Fruit fly (Drosophila melanogaster) whole organism, embryonic: ENCODE data around the gene CG9628.

Source experiments
- ATbp ChIP-seq: fragments of 200-800 bp; sonication (Bioruptor generic); optimal IDR thresholded peaks from 2 replicates; lab custom pipeline; 2017; ENCODE audit warnings: missing biosample characterization, mild to moderate bottlenecking, missing genetic modification characterization, missing genetic modification reagents
- B-H2 ChIP-seq: fragments of 200-800 bp; sonication (Bioruptor generic); optimal IDR thresholded peaks from 2 replicates; lab custom pipeline; 2018; ENCODE audit warnings: missing biosample characterization, mild to moderate bottlenecking, missing genetic modification characterization
- CG10462 ChIP-seq: fragments of 200-800 bp; sonication (Bioruptor generic); optimal IDR thresholded peaks from 2 replicates; lab custom pipeline; 2016; ENCODE audit warnings: missing biosample characterization, missing genetic modification characterization
- CG11560 ChIP-seq: fragments of 200-800 bp; sonication (Bioruptor generic); IDR thresholded peaks from 3 replicates; pipeline ENCODE4 v1.3.6; 2022; ENCODE audit warnings: missing biosample characterization, missing genetic modification characterization
- CG13624 ChIP-seq: fragments of 200-800 bp; sonication (Bioruptor generic); optimal IDR thresholded peaks from 2 replicates; lab custom pipeline; 2016; ENCODE audit warnings: missing biosample characterization, missing genetic modification characterization
- CG14667 ChIP-seq: fragments of 200-800 bp; sonication (Bioruptor generic); IDR thresholded peaks from 2 replicates; pipeline ENCODE4 v1.3.6; 2022; ENCODE audit warnings: missing biosample characterization, missing genetic modification characterization
- CG1529 ChIP-seq: fragments of 200-800 bp; sonication (Bioruptor generic); optimal IDR thresholded peaks from 3 replicates; lab custom pipeline; 2018; ENCODE audit warnings: missing biosample characterization, missing genetic modification characterization
- CG1603 ChIP-seq: fragments of 200-800 bp; sonication (Bioruptor generic); optimal IDR thresholded peaks from 2 replicates; lab custom pipeline; 2019; ENCODE audit warnings: missing biosample characterization, mild to moderate bottlenecking, missing genetic modification characterization, moderate library complexity
- CG16779 ChIP-seq: fragments of 200-800 bp; sonication (Bioruptor generic); IDR thresholded peaks from 2 replicates; pipeline ENCODE4 v1.3.6; 2022; ENCODE audit warnings: missing biosample characterization, missing genetic modification characterization
- CG2199 ChIP-seq: fragments of 200-800 bp; sonication (Bioruptor generic); IDR thresholded peaks from 3 replicates; pipeline ENCODE4 v1.3.6; 2022; ENCODE audit warnings: missing biosample characterization, missing genetic modification characterization
- CG2712 ChIP-seq: fragments of 200-800 bp; optimal IDR thresholded peaks from 3 replicates; lab custom pipeline; 2019; ENCODE audit warnings: missing biosample characterization, mild to moderate bottlenecking, missing genetic modification characterization, moderate library complexity
- CG31224 ChIP-seq: fragments of 200-800 bp; sonication (Bioruptor generic); IDR thresholded peaks from 2 replicates; pipeline ENCODE4 v1.3.6; 2022; ENCODE audit warnings: missing biosample characterization, missing genetic modification characterization
- CG31388 ChIP-seq: fragments of 200-800 bp; sonication (Bioruptor generic); optimal IDR thresholded peaks from 2 replicates; lab custom pipeline; 2016; ENCODE audit warnings: missing biosample characterization, missing genetic modification characterization
- CG34422 ChIP-seq: fragments of 200-800 bp; sonication (Bioruptor generic); IDR thresholded peaks from 3 replicates; pipeline ENCODE4 v1.3.6; 2022; ENCODE audit warnings: missing biosample characterization, missing genetic modification characterization
- CG9817 ChIP-seq: fragments of 200-800 bp; sonication (Bioruptor generic); optimal IDR thresholded peaks from 2 replicates; lab custom pipeline; 2018; ENCODE audit warnings: missing biosample characterization, mild to moderate bottlenecking, missing genetic modification characterization, moderate library complexity
- Chrac-16 ChIP-seq: fragments of 200-800 bp; sonication (Bioruptor generic); optimal IDR thresholded peaks from 3 replicates; lab custom pipeline; 2016; ENCODE audit warnings: missing biosample characterization, missing genetic modification characterization
- Eip74EF ChIP-seq, 2 experiments: fragments of 200-800 bp in 1 of 2; fragments of >200 bp in 1 of 2; sonication (Bioruptor generic) in 1 of 2; optimal IDR thresholded peaks; 2 replicates each; lab custom pipeline; 2017 to 2019; ENCODE audit warnings: missing biosample characterization in 2 of 2, missing genetic modification characterization in 2 of 2, mild to moderate bottlenecking in 1 of 2, moderate library complexity in 1 of 2
- MESR4 ChIP-seq: fragments of 200-800 bp; sonication (Bioruptor generic); optimal IDR thresholded peaks from 2 replicates; lab custom pipeline; 2018; ENCODE audit warnings: missing biosample characterization, mild to moderate bottlenecking, missing genetic modification characterization, moderate library complexity
- Mad ChIP-seq: fragments of 200-800 bp; sonication (Bioruptor generic); optimal IDR thresholded peaks from 2 replicates; lab custom pipeline; 2016; ENCODE audit warnings: missing biosample characterization, missing genetic modification characterization
- Med ChIP-seq: fragments of 200-800 bp; sonication (Bioruptor generic); peaks from one replicate; lab custom pipeline; 2016; ENCODE audit warnings: missing biosample characterization, missing genetic modification characterization, mild to moderate bottlenecking, inconsistent platforms, moderate library complexity
- Myb ChIP-seq: fragments of 200-800 bp; sonication (Bioruptor generic); optimal IDR thresholded peaks from 2 replicates; lab custom pipeline; 2016; ENCODE audit warnings: missing biosample characterization, missing genetic modification characterization
- Nf-YC ChIP-seq: fragments of 200-800 bp; optimal IDR thresholded peaks from 3 replicates; lab custom pipeline; 2019; ENCODE audit warnings: missing biosample characterization, mild to moderate bottlenecking, missing genetic modification characterization, moderate library complexity
- NfI ChIP-seq: fragments of 200-800 bp; sonication (Bioruptor generic); optimal IDR thresholded peaks from 3 replicates; lab custom pipeline; 2018; ENCODE audit warnings: missing biosample characterization, mild to moderate bottlenecking, missing genetic modification characterization, moderate library complexity
- Sox100B ChIP-seq: fragments of 200-800 bp; sonication (Bioruptor generic); optimal IDR thresholded peaks from 3 replicates; lab custom pipeline; 2018; ENCODE audit warnings: missing biosample characterization, mild to moderate bottlenecking, missing genetic modification characterization
- Xbp1 ChIP-seq: fragments of 200-800 bp; sonication (Bioruptor generic); optimal IDR thresholded peaks from 3 replicates; lab custom pipeline; 2016; ENCODE audit warnings: missing biosample characterization, mild to moderate bottlenecking, missing genetic modification characterization
- abd-A ChIP-seq: fragments of 200-800 bp; sonication (Bioruptor generic); optimal IDR thresholded peaks from 3 replicates; lab custom pipeline; 2019; ENCODE audit warnings: missing biosample characterization, mild to moderate bottlenecking, missing genetic modification characterization, moderate library complexity
- cg ChIP-seq: fragments of 200-800 bp; sonication (Bioruptor generic); optimal IDR thresholded peaks from 3 replicates; lab custom pipeline; 2019; ENCODE audit warnings: missing biosample characterization, mild to moderate bottlenecking, missing genetic modification characterization, moderate library complexity
- chinmo ChIP-seq: fragments of 200-800 bp; sonication (Bioruptor generic); IDR thresholded peaks from 4 replicates; pipeline ENCODE4 v1.3.6; 2022; ENCODE audit warnings: missing biosample characterization, missing genetic modification characterization; ENCODE audit not compliant: partially characterized antibody
- crol ChIP-seq: fragments of 200-800 bp; sonication (Bioruptor generic); IDR thresholded peaks from 2 replicates; pipeline ENCODE4 v1.3.6; 2022; ENCODE audit warnings: missing biosample characterization, missing genetic modification characterization
- ewg ChIP-seq: fragments of 200-800 bp; sonication (Bioruptor generic); optimal IDR thresholded peaks from 3 replicates; lab custom pipeline; 2017; ENCODE audit warnings: mild to moderate bottlenecking, missing biosample characterization, missing genetic modification reagents, missing genetic modification characterization
- ftz-f1 ChIP-seq: fragments of 200-800 bp; sonication (Bioruptor generic); optimal IDR thresholded peaks from 2 replicates; lab custom pipeline; 2016; ENCODE audit warnings: missing biosample characterization, missing genetic modification characterization
- gfzf ChIP-seq: fragments of 200-800 bp; sonication (Bioruptor generic); optimal IDR thresholded peaks from 2 replicates; lab custom pipeline; 2016; ENCODE audit warnings: missing biosample characterization, mild to moderate bottlenecking, missing genetic modification characterization, moderate library complexity
- gsb-n ChIP-seq: fragments of 200-800 bp; sonication (Bioruptor generic); optimal IDR thresholded peaks from 3 replicates; lab custom pipeline; 2018; ENCODE audit warnings: missing biosample characterization, mild to moderate bottlenecking, missing genetic modification characterization
- hbn ChIP-seq: fragments of 200-800 bp; sonication (Bioruptor generic); IDR thresholded peaks from 2 replicates; pipeline ENCODE4 v1.3.6; 2022; ENCODE audit warnings: missing biosample characterization, missing genetic modification characterization; ENCODE audit not compliant: partially characterized antibody
- hth ChIP-seq: fragments of >200 bp; optimal IDR thresholded peaks from 2 replicates; lab custom pipeline; 2017; ENCODE audit warnings: inconsistent platforms
- ind ChIP-seq: fragments of 200-800 bp; sonication (Bioruptor generic); optimal IDR thresholded peaks from 3 replicates; lab custom pipeline; 2016; ENCODE audit warnings: missing biosample characterization, missing genetic modification characterization
- kni ChIP-seq: fragments of 200-800 bp; sonication (Bioruptor generic); optimal IDR thresholded peaks from 3 replicates; lab custom pipeline; 2017; ENCODE audit warnings: mild to moderate bottlenecking, missing biosample characterization, missing genetic modification reagents, missing genetic modification characterization
- oc ChIP-seq: fragments of 200-800 bp; sonication (Bioruptor generic); optimal IDR thresholded peaks from 2 replicates; lab custom pipeline; 2018; ENCODE audit warnings: missing biosample characterization, mild to moderate bottlenecking, missing genetic modification characterization, moderate library complexity
- p53 ChIP-seq: fragments of 200-800 bp; sonication (Bioruptor generic); optimal IDR thresholded peaks from 2 replicates; lab custom pipeline; 2016; ENCODE audit warnings: missing biosample characterization, missing genetic modification characterization
- pan ChIP-seq, 4 experiments: fragments of >200 bp in 3 of 4; fragments of 200-800 bp in 1 of 4; sonication (Bioruptor generic) in 1 of 4; optimal IDR thresholded peaks in 3 of 4; IDR thresholded peaks in 1 of 4; 2 replicates each; pipeline versions ENCODE4 v1.3.6 to Lab custom; 2017 to 2022; ENCODE audit warnings: missing biosample characterization in 2 of 4, missing genetic modification characterization in 2 of 4, mixed read lengths in 1 of 4
- pb ChIP-seq: fragments of 200-800 bp; sonication (Bioruptor generic); optimal IDR thresholded peaks from 3 replicates; lab custom pipeline; 2016; ENCODE audit warnings: missing biosample characterization, missing genetic modification characterization
- pfk ChIP-seq: fragments of 200-800 bp; sonication (Bioruptor generic); optimal IDR thresholded peaks from 2 replicates; lab custom pipeline; 2018; ENCODE audit warnings: missing biosample characterization, mild to moderate bottlenecking, missing genetic modification characterization, moderate library complexity
- pzg ChIP-seq: fragments of 200-800 bp; sonication (Bioruptor generic); optimal IDR thresholded peaks from 3 replicates; lab custom pipeline; 2018; ENCODE audit warnings: missing biosample characterization, mild to moderate bottlenecking, missing genetic modification characterization, moderate library complexity
- rib ChIP-seq: fragments of 200-800 bp; sonication (Bioruptor generic); IDR thresholded peaks from 2 replicates; pipeline ENCODE4 v1.3.6; 2022; ENCODE audit warnings: missing biosample characterization, missing genetic modification characterization
- sisA ChIP-seq: fragments of 200-800 bp; sonication (Bioruptor generic); IDR thresholded peaks from 2 replicates; pipeline ENCODE4 v1.3.6; 2022; ENCODE audit warnings: missing biosample characterization, missing genetic modification characterization
- tgo ChIP-seq: fragments of 200-800 bp; sonication (Bioruptor generic); IDR thresholded peaks from 3 replicates; pipeline ENCODE4 v1.3.6; 2022; ENCODE audit warnings: missing biosample characterization, missing genetic modification characterization
- tna ChIP-seq: fragments of 200-800 bp; sonication (Bioruptor generic); IDR thresholded peaks from 2 replicates; pipeline ENCODE4 v1.3.6; 2022; ENCODE audit warnings: missing biosample characterization, missing genetic modification characterization; ENCODE audit not compliant: partially characterized antibody
- ttk ChIP-seq: fragments of 200-800 bp; sonication (Bioruptor generic); IDR thresholded peaks from 2 replicates; pipeline ENCODE4 v2.1.2; 2022; ENCODE audit warnings: missing biosample characterization, missing genetic modification characterization
- vfl ChIP-seq: fragments of 200-800 bp; sonication (Bioruptor generic); optimal IDR thresholded peaks from 2 replicates; lab custom pipeline; 2016; ENCODE audit warnings: missing biosample characterization, missing genetic modification characterization
- zen ChIP-seq: fragments of 200-800 bp; sonication (Bioruptor generic); optimal IDR thresholded peaks from 3 replicates; lab custom pipeline; 2018; ENCODE audit warnings: missing biosample characterization, mild to moderate bottlenecking, missing genetic modification characterization, moderate library complexity

The CG9628 gene

DNA sequence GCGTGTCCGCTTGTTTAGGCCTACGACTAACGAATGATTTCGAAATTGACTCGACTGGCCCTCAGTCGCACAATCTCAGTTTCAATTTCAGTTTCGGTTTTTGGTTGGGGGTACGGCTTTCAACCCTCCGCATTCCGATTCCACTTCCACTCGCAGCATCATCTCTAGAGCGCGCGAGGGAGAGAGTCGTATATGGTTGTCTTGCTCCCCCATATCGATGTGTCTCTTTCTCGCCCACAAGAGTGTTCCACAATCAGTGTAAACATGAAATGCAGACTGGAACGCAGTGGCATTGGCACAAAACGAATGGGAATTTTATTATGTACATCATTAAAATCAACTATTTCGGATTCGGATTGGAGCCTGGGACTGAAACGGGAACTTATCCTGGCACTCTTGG is 23.1 kb upstream of the CG9628 start, which contains the start of gene HGTX (continued):
- TF ChIP-seq Med (GFP tag; lab: Kevin White, UChicago), result peak; percentile 37
- no peak for TF ChIP-seq CG31388 (GFP tag; lab: Kevin White, UChicago)
- no peak for TF ChIP-seq MESR4 (GFP tag; lab: Kevin White, UChicago)
- no peak for TF ChIP-seq hth (lab: Kevin White, UChicago)
- no peak for TF ChIP-seq CG1529 (GFP tag; lab: Kevin White, UChicago)
- TF ChIP-seq CG10462 (GFP tag; lab: Kevin White, UChicago), result no peak
- TF ChIP-seq ATbp, result no peak
- TF ChIP-seq CG2199 (GFP tag; lab: Robert Waterston, UW), result peak; percentile 81; the same call in 2 of the 3 replicates
- no peak for TF ChIP-seq pb (GFP tag; lab: Kevin White, UChicago)
- no peak for TF ChIP-seq CG11560 (tag; lab: Robert Waterston, UW)
- no peak for TF ChIP-seq Mad (GFP tag; lab: Kevin White, UChicago)
- TF ChIP-seq CG34422 (GFP tag; lab: Robert Waterston, UW), result 0 out of 3 replicates have a peak, but pooled peaks have one; percentile 14
- no peak for TF ChIP-seq pan (optimal IDR thresholded peaks at IDR 0.05; lab: Kevin White, UChicago)
- TF ChIP-seq pan (GFP tag; optimal IDR thresholded peaks at IDR 0.05 in 1 of 2, IDR thresholded peaks at IDR 0.05 in 1 of 2), result no peak
- TF ChIP-seq Eip74EF (GFP tag; optimal IDR thresholded peaks at IDR 0.05; lab: Kevin White, UChicago), result no peak
- TF ChIP-seq crol (GFP tag; lab: Robert Waterston, UW), result peak; percentile 43; the same call in 1 of the 2 replicates
- peak; percentile 58 for TF ChIP-seq abd-A (tag; lab: Kevin White, UChicago)
- no peak for TF ChIP-seq gfzf (GFP tag; lab: Kevin White, UChicago)
- peak; percentile 60 for TF ChIP-seq zen (tag; lab: Kevin White, UChicago)
- TF ChIP-seq cg (GFP tag; lab: Kevin White, UChicago), result peak; percentile 49
- no peak for TF ChIP-seq Myb (GFP tag; lab: Kevin White, UChicago)
- 0 out of 2 replicates have a peak, but pooled peaks have one; percentile 43 for TF ChIP-seq tna (GFP tag; lab: Robert Waterston, UW)
- TF ChIP-seq Xbp1, result no peak
- TF ChIP-seq CG31224 (GFP tag; lab: Robert Waterston, UW), result no peak
- TF ChIP-seq vfl (GFP tag; lab: Kevin White, UChicago), result no peak
- TF ChIP-seq CG1603 (tag; lab: Kevin White, UChicago), result peak; percentile 16
- no peak for TF ChIP-seq CG9817 (tag; lab: Kevin White, UChicago)
- TF ChIP-seq Chrac-16 (GFP tag; lab: Kevin White, UChicago), result no peak
- TF ChIP-seq NfI (GFP tag; lab: Kevin White, UChicago), result no peak
- no peak for TF ChIP-seq CG13624 (GFP tag; lab: Kevin White, UChicago)
- no peak for TF ChIP-seq Sox100B (GFP tag; lab: Kevin White, UChicago)
- TF ChIP-seq ttk (GFP tag; lab: Robert Waterston, UW), result no peak
- no peak for TF ChIP-seq pzg (GFP tag; lab: Kevin White, UChicago)
- 0 out of 4 replicates have a peak, but pooled peaks have one; percentile 68 for TF ChIP-seq chinmo (GFP tag; lab: Robert Waterston, UW)
- TF ChIP-seq kni (GFP tag; lab: Kevin White, UChicago), result no peak
- TF ChIP-seq pfk (GFP tag; lab: Kevin White, UChicago), result peak; percentile 99
- TF ChIP-seq CG16779 (GFP tag; lab: Robert Waterston, UW), result no peak
- no peak for TF ChIP-seq hbn (GFP tag; lab: Robert Waterston, UW)
- TF ChIP-seq CG2712 (tag; lab: Kevin White, UChicago), result peak; percentile 25
- no peak for TF ChIP-seq ind (GFP tag; lab: Kevin White, UChicago)
- no peak for TF ChIP-seq ftz-f1
- TF ChIP-seq p53 (GFP tag; lab: Kevin White, UChicago), result no peak
- TF ChIP-seq CG14667, result no peak
- no peak for TF ChIP-seq sisA (GFP tag; lab: Robert Waterston, UW)
- TF ChIP-seq gsb-n (tag; lab: Kevin White, UChicago), result peak; percentile 16
- TF ChIP-seq ewg (GFP tag; lab: Kevin White, UChicago), result peak; percentile 74
- TF ChIP-seq rib (GFP tag; lab: Robert Waterston, UW), result no peak
- TF ChIP-seq tgo (GFP tag; lab: Robert Waterston, UW), result no peak
- TF ChIP-seq B-H2 (GFP tag; lab: Kevin White, UChicago), result no peak
- peak; percentile 10 for TF ChIP-seq oc (tag; lab: Kevin White, UChicago)
- TF ChIP-seq Nf-YC (tag; lab: Kevin White, UChicago), result peak; percentile 95
